Worm (Caenorhabditis elegans) whole organism, L1 larva: Measurements from ENCODE around the gene cand-1.

Experiments
- C16A3.4 ChIP-seq: fragments of 150-350 bp; optimal IDR thresholded peaks from 2 replicates; lab custom pipeline; 2014; ENCODE audit warnings: missing biosample characterization, missing genetic modification characterization
- C34B4.2 ChIP-seq: sonication (generic microtip); optimal IDR thresholded peaks from 2 replicates; lab custom pipeline; 2017; ENCODE audit warnings: mild to moderate bottlenecking, missing genetic modification characterization, missing compliant biosample characterization
- F16B12.6 ChIP-seq: fragments of 150-350 bp; optimal IDR thresholded peaks from 2 replicates; lab custom pipeline; 2014; ENCODE audit warnings: missing biosample characterization, missing genetic modification characterization
- ceh-63 ChIP-seq: fragments of 200-800 bp; sonication (Bioruptor generic); optimal IDR thresholded peaks from 2 replicates; lab custom pipeline; 2018; ENCODE audit warnings: mild to moderate bottlenecking, missing genetic modification characterization, missing compliant biosample characterization
- ceh-82 ChIP-seq, 3 experiments: fragments of 150-350 bp in 1 of 3; sonication (generic microtip) in 2 of 3; optimal IDR thresholded peaks; 2 replicates each; lab custom pipeline; 2014 to 2017; ENCODE audit warnings: missing biosample characterization in 3 of 3, missing genetic modification characterization in 3 of 3
- ces-1 ChIP-seq: fragments of 150-350 bp; optimal IDR thresholded peaks from 2 replicates; lab custom pipeline; 2014; ENCODE audit warnings: missing biosample characterization, missing genetic modification reagents, missing genetic modification characterization
- efl-1 ChIP-seq, 4 experiments: fragments of 150-350 bp; optimal IDR thresholded peaks in 3 of 4; peaks in 1 of 4; 1 replicate in 1 of 4; 2 replicates in 3 of 4; lab custom pipeline; 2014; ENCODE audit warnings: missing biosample characterization in 2 of 4, missing genetic modification characterization in 2 of 4, missing genetic modification reagents in 2 of 4
- egl-27 ChIP-seq, 2 experiments: fragments of 150-350 bp in 1 of 2; sonication (generic microtip); optimal IDR thresholded peaks; 3 replicates each; lab custom pipeline; 2017 to 2018; ENCODE audit warnings: missing biosample characterization in 2 of 2, missing genetic modification characterization in 2 of 2, missing genetic modification reagents in 2 of 2
- elt-2 ChIP-seq: sonication (generic microtip); optimal IDR thresholded peaks from 2 replicates; lab custom pipeline; 2016; ENCODE audit warnings: missing genetic modification characterization, mild to moderate bottlenecking, inconsistent platforms, missing compliant biosample characterization, missing genetic modification reagents
- elt-3 ChIP-seq, 6 experiments: fragments of 150-350 bp in 1 of 6; sonication (generic microtip); optimal IDR thresholded peaks; 2 replicates each; lab custom pipeline; 2017 to 2018; ENCODE audit warnings: missing biosample characterization in 6 of 6, missing genetic modification characterization in 6 of 6, inconsistent platforms in 1 of 6
- fkh-10 ChIP-seq: sonication (generic microtip); optimal IDR thresholded peaks from 2 replicates; lab custom pipeline; 2017; ENCODE audit warnings: missing biosample characterization, missing genetic modification reagents, missing genetic modification characterization
- fkh-8 ChIP-seq: sonication (generic microtip); optimal IDR thresholded peaks from 2 replicates; lab custom pipeline; 2016; ENCODE audit warnings: mild to moderate bottlenecking, missing genetic modification characterization, missing compliant biosample characterization
- fos-1 ChIP-seq: fragments of 150-350 bp; optimal IDR thresholded peaks from 2 replicates; lab custom pipeline; 2014; ENCODE audit warnings: missing biosample characterization, missing genetic modification characterization
- grh-1 ChIP-seq: fragments of 200-800 bp; sonication (Bioruptor generic); IDR thresholded peaks from 2 replicates; pipeline ENCODE4 v1.3.6; 2022; ENCODE audit warnings: missing genetic modification reagents, missing genetic modification characterization, missing compliant biosample characterization
- irx-1 ChIP-seq: sonication (generic microtip); optimal IDR thresholded peaks from 2 replicates; lab custom pipeline; 2016; ENCODE audit warnings: missing genetic modification characterization, missing compliant biosample characterization
- jun-1 ChIP-seq: fragments of 150-350 bp; optimal IDR thresholded peaks from 2 replicates; lab custom pipeline; 2014; ENCODE audit warnings: missing biosample characterization, missing genetic modification reagents, missing genetic modification characterization
- lin-13 ChIP-seq: fragments of 150-350 bp; optimal IDR thresholded peaks from 2 replicates; lab custom pipeline; 2014; ENCODE audit warnings: missing biosample characterization, missing genetic modification reagents, missing genetic modification characterization
- lsy-2 ChIP-seq, 2 experiments: fragments of 150-350 bp; optimal IDR thresholded peaks; 2 replicates each; lab custom pipeline; 2014; ENCODE audit warnings: missing biosample characterization in 2 of 2, missing genetic modification characterization in 2 of 2
- mab-9 ChIP-seq: fragments of 200-800 bp; sonication (Bioruptor generic); IDR thresholded peaks from 2 replicates; pipeline ENCODE4 v1.3.6; 2022; ENCODE audit warnings: missing genetic modification reagents, missing genetic modification characterization, missing compliant biosample characterization
- mdl-1 ChIP-seq, 2 experiments: fragments of 150-350 bp; optimal IDR thresholded peaks; 2 replicates each; lab custom pipeline; 2014 to 2017; ENCODE audit warnings: missing biosample characterization in 2 of 2, missing genetic modification characterization in 2 of 2, inconsistent platforms in 1 of 2
- nhr-77 ChIP-seq: fragments of 150-350 bp; optimal IDR thresholded peaks from 2 replicates; lab custom pipeline; 2014; ENCODE audit warnings: missing biosample characterization, missing genetic modification characterization
- nhr-90 ChIP-seq: sonication (generic microtip); optimal IDR thresholded peaks from 2 replicates; lab custom pipeline; 2016; ENCODE audit warnings: mild to moderate bottlenecking, missing genetic modification characterization, missing compliant biosample characterization; ENCODE audit not compliant: poor library complexity
- pqm-1 ChIP-seq: sonication (generic microtip); optimal IDR thresholded peaks from 3 replicates; lab custom pipeline; 2017; ENCODE audit warnings: missing biosample characterization, missing genetic modification characterization
- skn-1 ChIP-seq: fragments of 150-350 bp; optimal IDR thresholded peaks from 2 replicates; lab custom pipeline; 2014; ENCODE audit warnings: missing biosample characterization, missing genetic modification characterization
- snpc-4 ChIP-seq: fragments of 150-350 bp; optimal IDR thresholded peaks from 2 replicates; lab custom pipeline; 2014; ENCODE audit warnings: missing biosample characterization, missing genetic modification characterization
- snu-23 ChIP-seq: sonication (generic microtip); optimal IDR thresholded peaks from 2 replicates; lab custom pipeline; 2016; ENCODE audit warnings: missing genetic modification characterization, missing compliant biosample characterization
- sox-4 ChIP-seq: sonication (generic microtip); optimal IDR thresholded peaks from 2 replicates; lab custom pipeline; 2016; ENCODE audit warnings: missing genetic modification characterization, missing compliant biosample characterization
- swsn-7 ChIP-seq: sonication (generic microtip); optimal IDR thresholded peaks from 2 replicates; lab custom pipeline; 2016; ENCODE audit warnings: missing genetic modification characterization, missing compliant biosample characterization
- unc-130 ChIP-seq: fragments of 150-350 bp; optimal IDR thresholded peaks from 2 replicates; lab custom pipeline; 2017; ENCODE audit warnings: missing biosample characterization, missing genetic modification characterization, inconsistent platforms
- unc-98 ChIP-seq: fragments of 200-800 bp; sonication (Bioruptor generic); IDR thresholded peaks from 2 replicates; pipeline ENCODE4 v1.3.6; 2022; ENCODE audit warnings: missing genetic modification characterization, missing compliant biosample characterization
- xbp-1 ChIP-seq: sonication (generic microtip); optimal IDR thresholded peaks from 2 replicates; lab custom pipeline; 2016; ENCODE audit warnings: missing genetic modification characterization, missing compliant biosample characterization
- zag-1 ChIP-seq: fragments of 150-350 bp; optimal IDR thresholded peaks from 2 replicates; lab custom pipeline; 2014; ENCODE audit warnings: missing biosample characterization, missing genetic modification characterization
- ztf-11 ChIP-seq, 2 experiments: sonication (generic microtip); optimal IDR thresholded peaks; 2 replicates each; lab custom pipeline; 2016 to 2017; ENCODE audit warnings: missing genetic modification characterization in 2 of 2, missing biosample characterization in 1 of 2, missing compliant biosample characterization in 1 of 2

Gene cand-1

DNA sequence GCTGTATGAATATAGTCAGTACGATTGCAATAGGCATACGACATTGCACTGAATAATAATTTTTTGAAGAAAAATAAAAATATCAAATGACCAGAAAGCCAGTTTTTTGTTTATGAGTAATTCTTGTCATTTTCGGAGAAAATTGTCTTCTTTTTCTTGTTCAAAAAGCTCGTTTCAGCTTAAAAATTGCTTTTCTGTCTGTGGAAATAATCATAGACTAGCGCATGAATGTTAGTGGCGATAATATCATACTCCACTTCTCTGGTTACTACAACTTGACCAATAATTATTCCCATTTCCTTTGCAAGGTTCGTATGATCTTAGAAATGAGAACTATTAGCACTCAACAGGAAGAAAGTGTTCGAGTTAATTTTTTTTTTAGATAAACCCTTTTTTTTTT is 24.8 kb downstream of the cand-1 start, which contains the start of gene srh-216:
srh-216 (minus strand) TSS at position 101 of the 400 bp plus-strand sequence.
- TF ChIP-seq skn-1 (no peak), C34B4.2 (tag; lab: Kevin White, UChicago) (no peak), pqm-1 (tag; lab: Kevin White, UChicago) (no peak), mab-9 (no peak), elt-3 (tag; optimal IDR thresholded peaks at IDR 0.05; lab: Kevin White, UChicago) (no peak), C16A3.4 (tag; lab: Kevin White, UChicago) (no peak), sox-4 (no peak), zag-1 (no peak), irx-1 (tag; lab: Kevin White, UChicago) (no peak)

DNA sequence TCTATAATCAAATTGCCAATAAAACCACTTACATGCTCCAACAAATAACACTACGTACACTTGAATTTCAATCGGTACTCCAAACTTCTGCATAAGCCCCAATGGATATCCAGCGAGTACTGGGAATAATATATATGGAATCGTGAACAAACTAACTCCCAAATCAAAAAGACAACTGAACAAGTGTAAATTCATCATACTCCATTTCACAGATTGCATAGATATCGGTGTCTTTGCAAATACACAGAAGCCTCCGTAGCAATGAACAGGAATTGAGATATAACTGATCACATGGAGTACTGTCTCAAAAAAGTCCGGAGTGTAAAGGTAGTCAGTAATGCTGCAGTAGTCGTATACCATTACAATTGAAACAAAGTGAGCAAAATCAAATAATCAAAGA is 26.7 kb downstream of the cand-1 start, which contains the start of gene srh-214:
srh-214 (minus strand) TSS at position 360 of the 400 bp plus-strand sequence.
- no peak for TF ChIP-seq efl-1 (optimal IDR thresholded peaks at IDR 0.05; lab: Kevin White, UChicago)
- TF ChIP-seq efl-1 (GFP tag; optimal IDR thresholded peaks at IDR 0.05 in 1 of 2; lab: Kevin White, UChicago): peak in 1 of 2 experiments; percentile 65
- no peak for TF ChIP-seq sox-4

DNA sequence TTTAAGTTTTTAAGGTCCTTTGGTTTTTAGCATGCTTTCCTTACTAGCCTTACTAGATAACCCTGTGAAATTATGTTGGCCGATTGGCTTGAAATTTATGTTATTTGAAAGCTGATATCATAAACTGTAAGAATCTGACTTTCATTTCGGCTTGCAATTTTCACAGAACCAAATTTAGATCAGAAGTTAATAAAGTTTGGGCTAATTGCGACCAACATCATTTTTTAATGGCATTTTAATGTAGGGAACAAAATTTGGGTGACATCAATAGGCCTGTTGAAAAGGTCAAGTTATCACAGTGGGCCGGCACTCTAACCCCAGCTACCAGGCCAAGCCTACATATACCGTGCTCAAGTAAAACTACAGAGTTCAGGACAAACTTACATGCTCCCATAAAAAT is 28.6 kb downstream of the cand-1 start:
- TF ChIP-seq elt-2 (tag; lab: Kevin White, UChicago) (no peak), lin-13 (GFP tag; lab: Kevin White, UChicago) (no peak), jun-1 (tag; lab: Kevin White, UChicago) (no peak), ces-1 (GFP tag; lab: Kevin White, UChicago) (no peak), ceh-82 (tag; optimal IDR thresholded peaks at IDR 0.05; lab: Kevin White, UChicago) (no peak), swsn-7 (tag; lab: Kevin White, UChicago) (no peak), ztf-11 (tag; optimal IDR thresholded peaks at IDR 0.05; lab: Kevin White, UChicago) (no peak), fos-1 (tag; lab: Kevin White, UChicago) (no peak), ceh-63 (GFP tag; lab: Kevin White, UChicago) (no peak), nhr-90 (tag; lab: Kevin White, UChicago) (no peak), xbp-1 (tag; lab: Kevin White, UChicago) (no peak), snpc-4 (tag; lab: Kevin White, UChicago) (no peak), F16B12.6 (no peak), nhr-77 (tag; lab: Kevin White, UChicago) (no peak)

DNA sequence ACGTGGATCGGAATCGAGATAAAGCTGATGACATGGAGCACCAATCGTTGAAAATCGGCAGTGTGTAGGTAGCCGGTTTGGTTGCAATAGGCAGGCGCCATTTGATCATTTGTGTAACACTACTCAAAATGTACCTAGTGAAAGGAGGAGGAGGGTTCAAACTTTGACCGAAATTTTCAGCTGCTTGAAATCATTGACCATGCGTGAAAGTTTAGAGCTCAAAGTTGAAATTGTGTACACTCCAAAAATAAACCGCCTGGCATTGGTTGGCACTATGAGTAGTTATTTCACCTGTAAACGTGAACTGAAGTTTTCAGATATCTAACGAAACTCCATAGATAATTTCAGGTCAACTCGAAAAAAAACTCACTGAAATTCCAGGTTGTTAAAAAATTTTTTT is 29.2 kb downstream of the cand-1 start, which contains the start of gene srh-215:
srh-215 (minus strand) TSS at position 101 of the 400 bp plus-strand sequence.
- no peak for TF ChIP-seq unc-98 (GFP tag; lab: Robert Waterston, UW)
- TF ChIP-seq mdl-1 (tag; optimal IDR thresholded peaks at IDR 0.05; lab: Kevin White, UChicago): no peak
- no peak for TF ChIP-seq lsy-2 (tag; optimal IDR thresholded peaks at IDR 0.05; lab: Kevin White, UChicago)
- no peak for TF ChIP-seq unc-130 (tag; lab: Kevin White, UChicago)
- no peak for TF ChIP-seq ceh-82 (tag; optimal IDR thresholded peaks at IDR 0.05; lab: Kevin White, UChicago)

DNA sequence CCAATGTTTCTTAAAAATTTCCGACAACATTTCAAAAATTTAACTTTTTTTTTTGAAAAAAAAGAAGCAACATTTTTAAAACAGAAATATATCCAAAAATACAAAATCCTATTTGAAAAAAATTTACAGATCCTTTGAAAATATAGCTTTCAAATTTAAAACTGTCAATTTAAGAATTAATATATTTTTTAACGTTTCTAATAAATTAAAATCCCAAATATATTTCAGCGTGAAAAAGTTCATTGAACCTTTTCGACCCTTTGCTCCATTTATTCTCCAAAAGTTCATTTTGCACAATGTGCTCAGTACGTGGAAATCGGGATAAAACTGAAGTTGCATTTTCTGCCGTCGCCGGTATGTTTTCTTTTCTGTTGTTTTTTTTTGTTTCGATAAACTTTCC is 30.2 kb downstream of the cand-1 start, which contains the start of gene phy-3:
phy-3 (plus strand) TSS at position 301 of the 400 bp plus-strand sequence.
- TF ChIP-seq grh-1 (GFP tag; lab: Robert Waterston, UW) (no peak), snu-23 (GFP tag; lab: Kevin White, UChicago) (no peak), fkh-10 (GFP tag; lab: Kevin White, UChicago) (no peak), fkh-8 (tag; lab: Kevin White, UChicago) (no peak), ztf-11 (tag; optimal IDR thresholded peaks at IDR 0.05; lab: Kevin White, UChicago) (no peak), egl-27 (tag; optimal IDR thresholded peaks at IDR 0.05; lab: Kevin White, UChicago) (no peak)
